Fruit fly (Drosophila melanogaster) whole organism: ENCODE data around the gene sip3.

Experiments used
- CG8478 ChIP-seq: fragments of >200 bp; optimal IDR thresholded peaks from 2 replicates; lab custom pipeline; 2018; ENCODE audit warnings: inconsistent platforms
- Dll ChIP-seq: fragments of >200 bp; optimal IDR thresholded peaks from 2 replicates; lab custom pipeline; 2017
- EcR ChIP-seq, 2 experiments: fragments of >200 bp; optimal IDR thresholded peaks; 2 replicates each; lab custom pipeline; 2017; ENCODE audit warnings: missing biosample characterization in 2 of 2, missing genetic modification characterization in 2 of 2, missing genetic modification reagents in 2 of 2
- pan ChIP-seq: fragments of >200 bp; optimal IDR thresholded peaks from 2 replicates; lab custom pipeline; 2017
- psq ChIP-seq: fragments of >200 bp; optimal IDR thresholded peaks from 2 replicates; lab custom pipeline; 2017
- usp ChIP-seq: fragments of >200 bp; optimal IDR thresholded peaks from 2 replicates; lab custom pipeline; 2017; ENCODE audit warnings: missing biosample characterization, missing genetic modification characterization, mixed read lengths

DNA sequence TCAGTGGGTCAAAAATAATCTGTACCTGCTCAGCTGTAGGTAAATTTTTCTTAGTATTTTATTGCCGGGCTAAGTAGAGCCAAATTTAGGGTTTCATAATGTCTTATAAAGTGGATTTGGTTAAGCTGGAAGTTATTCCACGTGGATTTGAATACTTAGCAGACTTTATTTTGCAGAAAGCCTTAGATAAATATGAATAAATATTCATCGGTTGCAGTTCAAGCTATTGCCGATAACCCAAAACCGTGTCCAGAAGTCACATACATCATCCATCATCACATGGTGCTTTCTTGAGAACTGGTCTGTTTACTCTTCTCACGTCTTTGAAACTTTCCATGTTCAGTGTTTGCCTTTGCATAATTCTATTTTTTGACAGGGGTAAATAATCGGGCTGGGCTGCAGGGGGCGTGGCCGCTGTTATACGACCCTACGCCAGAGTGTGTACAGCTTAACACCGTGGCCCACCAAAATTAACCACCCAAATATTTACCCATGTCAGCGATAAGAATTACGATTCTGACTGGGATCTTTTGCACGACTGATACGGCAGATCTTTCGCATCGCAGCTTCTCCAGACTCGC lies 13.3 kb upstream of the sip3 start, which contains the start of gene CG2187:
- TF ChIP-seq psq (lab: Kevin White, UChicago) (no peak), usp (GFP tag; lab: Kevin White, UChicago) (no peak), CG8478 (no peak), pan (lab: Kevin White, UChicago) (no peak), Dll (lab: Kevin White, UChicago) (no peak), EcR (GFP tag; optimal IDR thresholded peaks at IDR 0.05; lab: Kevin White, UChicago) (no peak)
